Worm (Caenorhabditis elegans): ENCODE measurements around the gene gop-3.

Gene gop-3

ce11 chrIII:5291281-5291680, 30.8 kb downstream of the gop-3 start:
- TF ChIP-seq cnd-1 (tag; optimal IDR thresholded peaks at IDR 0.05): no peak
- TF ChIP-seq nhr-237 (tag; optimal IDR thresholded peaks at IDR 0.05): no peak
- TF ChIP-seq nhr-12 (tag; optimal IDR thresholded peaks at IDR 0.05): no peak
- no peak for TF ChIP-seq bed-3 (GFP tag; optimal IDR thresholded peaks at IDR 0.05)
- TF ChIP-seq M03D4.4 (tag; optimal IDR thresholded peaks at IDR 0.05): no peak
- no peak for TF ChIP-seq zip-8 (tag; optimal IDR thresholded peaks at IDR 0.05)
- TF ChIP-seq nhr-28 (tag; optimal IDR thresholded peaks at IDR 0.05): no peak

ce11 chrIII:5294281-5294680, 33.8 kb downstream of the gop-3 start:
- no peak for TF ChIP-seq ceh-39 (tag; optimal IDR thresholded peaks at IDR 0.05)
- no peak for TF ChIP-seq elt-1 (tag; optimal IDR thresholded peaks at IDR 0.05; ENCODE audit: borderline replicate concordance, insufficient read depth)
- no peak for TF ChIP-seq nhr-2 (tag; optimal IDR thresholded peaks at IDR 0.05)
- TF ChIP-seq ces-1 (GFP tag; optimal IDR thresholded peaks at IDR 0.05): no peak
- no peak for TF ChIP-seq blmp-1 (tag; optimal IDR thresholded peaks at IDR 0.05)
- no peak for TF ChIP-seq ham-2 (GFP tag; optimal IDR thresholded peaks at IDR 0.05)
- TF ChIP-seq ceh-43 (GFP tag; optimal IDR thresholded peaks at IDR 0.05): no peak

- TF ChIP-seq nhr-237 (tag; optimal IDR thresholded peaks at IDR 0.05) (peak; percentile 4), sem-2 (GFP tag; optimal IDR thresholded peaks at IDR 0.05) (peak; percentile 83), nhr-28 (tag; optimal IDR thresholded peaks at IDR 0.05) (peak; percentile 27), elt-1 (tag; optimal IDR thresholded peaks at IDR 0.05; ENCODE audit: borderline replicate concordance, insufficient read depth) (no peak), ces-1 (GFP tag; optimal IDR thresholded peaks at IDR 0.05) (no peak), pha-4 (tag; optimal IDR thresholded peaks at IDR 0.05) (peak; percentile 38), ztf-11 (tag; optimal IDR thresholded peaks at IDR 0.05) (peak; percentile 28), drap-1 (GFP tag; optimal IDR thresholded peaks at IDR 0.05) (peak; percentile 91), snpc-4 (tag; optimal IDR thresholded peaks at IDR 0.05) (no peak), lsy-2 (tag; optimal IDR thresholded peaks at IDR 0.05) (peak; percentile 10), hlh-1 (tag; optimal IDR thresholded peaks at IDR 0.05) (peak; percentile 67), unc-39 (tag; optimal IDR thresholded peaks at IDR 0.05) (peak; percentile 7), sptf-1 (tag; optimal IDR thresholded peaks at IDR 0.05) (peak; percentile 95), unc-120 (tag; optimal IDR thresholded peaks at IDR 0.05; ENCODE audit: poor library complexity, severe bottlenecking) (peak; percentile 89), nhr-2 (tag; optimal IDR thresholded peaks at IDR 0.05) (no peak), mep-1 (tag; optimal IDR thresholded peaks at IDR 0.05) (peak; percentile 35), nhr-76 (tag; optimal IDR thresholded peaks at IDR 0.05) (peak; percentile 51), tbx-8 (GFP tag; optimal IDR thresholded peaks at IDR 0.05) (peak; percentile 80), M03D4.4 (tag; optimal IDR thresholded peaks at IDR 0.05) (peak; percentile 93), cnd-1 (tag; optimal IDR thresholded peaks at IDR 0.05) (peak; percentile 90), ceh-83 (GFP tag; optimal IDR thresholded peaks at IDR 0.05) (peak; percentile 92), ceh-43 (GFP tag; optimal IDR thresholded peaks at IDR 0.05) (peak; percentile 88), nhr-12 (tag; optimal IDR thresholded peaks at IDR 0.05) (no peak), lin-32 (GFP tag; optimal IDR thresholded peaks at IDR 0.05) (peak; percentile 77), ham-2 (GFP tag; optimal IDR thresholded peaks at IDR 0.05) (peak; percentile 79), flh-1 (GFP tag; optimal IDR thresholded peaks at IDR 0.05) (peak; percentile 86), ceh-39 (tag; optimal IDR thresholded peaks at IDR 0.05) (no peak), bed-3 (GFP tag; optimal IDR thresholded peaks at IDR 0.05) (peak; percentile 80), blmp-1 (tag; optimal IDR thresholded peaks at IDR 0.05) (no peak), mls-2 (tag; optimal IDR thresholded peaks at IDR 0.05) (peak; percentile 95), elt-3 (tag; optimal IDR thresholded peaks at IDR 0.05) (no peak), unc-62 (GFP tag; optimal IDR thresholded peaks at IDR 0.05) (peak; percentile 65), mab-5 (tag; optimal IDR thresholded peaks at IDR 0.05) (no peak), lin-13 (tag; optimal IDR thresholded peaks at IDR 0.05) (no peak), zip-8 (tag; optimal IDR thresholded peaks at IDR 0.05) (no peak)
These were observed 34.4 kb downstream of the gop-3 start for ce11 chrIII:5294867-5295266.

ce11 chrIII:5301786-5302268, 41.3 kb downstream of the gop-3 start, which contains the start of the genes T15B12.2 and F52C9.5:
Gene T15B12.2, minus strand, starts transcription at chrIII:5301886.
Gene F52C9.5, plus strand, starts transcription at chrIII:5302218.
- TF ChIP-seq mep-1 (tag; optimal IDR thresholded peaks at IDR 0.05): no peak
- no peak for TF ChIP-seq elt-1 (tag; optimal IDR thresholded peaks at IDR 0.05; ENCODE audit: borderline replicate concordance, insufficient read depth)
- TF ChIP-seq nhr-12 (tag; optimal IDR thresholded peaks at IDR 0.05): no peak
- TF ChIP-seq snpc-4 (tag; optimal IDR thresholded peaks at IDR 0.05): no peak
- no peak for TF ChIP-seq lin-32 (GFP tag; optimal IDR thresholded peaks at IDR 0.05)
- TF ChIP-seq unc-39 (tag; optimal IDR thresholded peaks at IDR 0.05): no peak
- TF ChIP-seq elt-3 (tag; optimal IDR thresholded peaks at IDR 0.05): no peak
- no peak for TF ChIP-seq sptf-1 (tag; optimal IDR thresholded peaks at IDR 0.05)
- TF ChIP-seq tbx-8 (GFP tag; optimal IDR thresholded peaks at IDR 0.05): no peak
- no peak for TF ChIP-seq blmp-1 (tag; optimal IDR thresholded peaks at IDR 0.05)
- no peak for TF ChIP-seq unc-62 (GFP tag; optimal IDR thresholded peaks at IDR 0.05)
- no peak for TF ChIP-seq nhr-2 (tag; optimal IDR thresholded peaks at IDR 0.05)
- no peak for TF ChIP-seq flh-1 (GFP tag; optimal IDR thresholded peaks at IDR 0.05)
- TF ChIP-seq M03D4.4 (tag; optimal IDR thresholded peaks at IDR 0.05): no peak
- TF ChIP-seq ham-2 (GFP tag; optimal IDR thresholded peaks at IDR 0.05): no peak
- TF ChIP-seq ces-1 (GFP tag; optimal IDR thresholded peaks at IDR 0.05): no peak
